Fruit fly (Drosophila melanogaster) whole organism, embryonic: Measurements from ENCODE around the gene qless.
A peak's percentile ranks its signal among the peaks of the same experiment; 100 is the strongest.

Experiments used
- B-H2 ChIP-seq: fragments of 200-800 bp; sonication (Bioruptor generic); optimal IDR thresholded peaks from 2 replicates; lab custom pipeline; 2018; ENCODE audit warnings: missing biosample characterization, mild to moderate bottlenecking, missing genetic modification characterization
- CG10366 ChIP-seq: fragments of 200-800 bp; sonication (Bioruptor generic); IDR thresholded peaks from 2 replicates; pipeline ENCODE4 v1.3.6; 2022; ENCODE audit warnings: missing biosample characterization, missing genetic modification characterization
- CG12219 ChIP-seq: fragments of 200-800 bp; sonication (Bioruptor generic); optimal IDR thresholded peaks from 3 replicates; lab custom pipeline; 2018; ENCODE audit warnings: missing biosample characterization, mild to moderate bottlenecking, missing genetic modification characterization
- CG15011 ChIP-seq: fragments of 200-800 bp; sonication (Bioruptor generic); optimal IDR thresholded peaks from 3 replicates; lab custom pipeline; 2018; ENCODE audit warnings: missing biosample characterization, mild to moderate bottlenecking, missing genetic modification characterization
- CG1832 ChIP-seq: fragments of 200-800 bp; sonication (Bioruptor generic); optimal IDR thresholded peaks from 2 replicates; lab custom pipeline; 2017; ENCODE audit warnings: missing biosample characterization, mild to moderate bottlenecking, missing genetic modification characterization, inconsistent platforms
- CG3065 ChIP-seq: fragments of 200-800 bp; sonication (Bioruptor generic); optimal IDR thresholded peaks from 2 replicates; lab custom pipeline; 2016; ENCODE audit warnings: missing biosample characterization, missing genetic modification characterization
- CG32772 ChIP-seq: fragments of 200-800 bp; sonication (Bioruptor generic); IDR thresholded peaks from 2 replicates; pipeline ENCODE4 v1.3.6; 2022; ENCODE audit warnings: missing biosample characterization, missing genetic modification characterization
- CG33213 ChIP-seq: fragments of 200-800 bp; sonication (Bioruptor generic); optimal IDR thresholded peaks from 3 replicates; lab custom pipeline; 2016; ENCODE audit warnings: missing biosample characterization, missing genetic modification characterization
- CG34224 ChIP-seq: fragments of 200-800 bp; sonication (Bioruptor generic); IDR thresholded peaks from 3 replicates; pipeline ENCODE4 v1.3.6; 2022; ENCODE audit warnings: missing biosample characterization, missing genetic modification characterization; ENCODE audit not compliant: partially characterized antibody
- CG34376 ChIP-seq: fragments of 200-800 bp; sonication (Bioruptor generic); optimal IDR thresholded peaks from 2 replicates; lab custom pipeline; 2018; ENCODE audit warnings: missing biosample characterization, mild to moderate bottlenecking, missing genetic modification characterization
- CG4404 ChIP-seq: fragments of 200-800 bp; sonication (Bioruptor generic); IDR thresholded peaks from 2 replicates; pipeline ENCODE4 v1.3.6; 2022; ENCODE audit warnings: missing biosample characterization, missing genetic modification characterization
- CG7987 ChIP-seq: fragments of 200-800 bp; sonication (Bioruptor generic); optimal IDR thresholded peaks from 2 replicates; lab custom pipeline; 2018; ENCODE audit warnings: missing biosample characterization, mild to moderate bottlenecking, missing genetic modification characterization, moderate library complexity
- CG8290 ChIP-seq, 3 experiments: fragments of 200-800 bp; sonication (Bioruptor generic); optimal IDR thresholded peaks; 2 replicates each; lab custom pipeline; 2016 to 2019; ENCODE audit warnings: missing biosample characterization in 3 of 3, missing genetic modification characterization in 3 of 3, mild to moderate bottlenecking in 2 of 3, moderate library complexity in 1 of 3
- CG8359 ChIP-seq: fragments of 200-800 bp; sonication (Bioruptor generic); optimal IDR thresholded peaks from 2 replicates; lab custom pipeline; 2017; ENCODE audit warnings: missing biosample characterization, mild to moderate bottlenecking, missing genetic modification characterization, borderline replicate concordance
- CG9609 ChIP-seq: fragments of 200-800 bp; sonication (Bioruptor generic); optimal IDR thresholded peaks from 3 replicates; lab custom pipeline; 2016; ENCODE audit warnings: missing biosample characterization, missing genetic modification characterization
- Dll ChIP-seq: fragments of 200-800 bp; sonication (Bioruptor generic); IDR thresholded peaks from 4 replicates; pipeline ENCODE4 v1.3.6; 2022; ENCODE audit warnings: missing biosample characterization, missing genetic modification characterization; ENCODE audit not compliant: partially characterized antibody
- GATAe ChIP-seq: fragments of 200-800 bp; sonication (Bioruptor generic); conservative IDR thresholded peaks from 2 replicates; pipeline ENCODE4 v1.3.6; 2022; ENCODE audit warnings: missing biosample characterization, missing genetic modification characterization
- H15 ChIP-seq: fragments of 200-800 bp; sonication (Bioruptor generic); IDR thresholded peaks from 3 replicates; pipeline ENCODE4 v1.3.6; 2022; ENCODE audit warnings: missing biosample characterization, missing genetic modification characterization
- HLH4C ChIP-seq: fragments of 200-800 bp; sonication (Bioruptor generic); IDR thresholded peaks from 3 replicates; pipeline ENCODE4 v1.3.6; 2022; ENCODE audit warnings: missing biosample characterization, missing genetic modification characterization; ENCODE audit not compliant: partially characterized antibody
- Hmx ChIP-seq: fragments of 200-800 bp; sonication (Bioruptor generic); optimal IDR thresholded peaks from 2 replicates; lab custom pipeline; 2016; ENCODE audit warnings: missing biosample characterization, missing genetic modification characterization
- Med ChIP-seq: fragments of 200-800 bp; sonication (Bioruptor generic); peaks from one replicate; lab custom pipeline; 2016; ENCODE audit warnings: missing biosample characterization, missing genetic modification characterization, mild to moderate bottlenecking, inconsistent platforms, moderate library complexity
- NC2β ChIP-seq: fragments of 200-800 bp; sonication (Bioruptor generic); optimal IDR thresholded peaks from 2 replicates; lab custom pipeline; 2016; ENCODE audit warnings: missing biosample characterization, missing genetic modification characterization
- Pdp1 ChIP-seq, 2 experiments: fragments of 200-800 bp; sonication (Bioruptor generic); optimal IDR thresholded peaks; 3 replicates each; lab custom pipeline; 2016; ENCODE audit warnings: missing biosample characterization in 2 of 2, missing genetic modification characterization in 2 of 2, mild to moderate bottlenecking in 1 of 2, moderate library complexity in 1 of 2
- Usf ChIP-seq: fragments of 200-800 bp; sonication (Bioruptor generic); optimal IDR thresholded peaks from 2 replicates; lab custom pipeline; 2017; ENCODE audit warnings: missing genotype, missing biosample characterization, missing genetic modification characterization
- Xbp1 ChIP-seq: fragments of 200-800 bp; sonication (Bioruptor generic); optimal IDR thresholded peaks from 3 replicates; lab custom pipeline; 2016; ENCODE audit warnings: missing biosample characterization, mild to moderate bottlenecking, missing genetic modification characterization
- abd-A ChIP-seq: fragments of 200-800 bp; sonication (Bioruptor generic); optimal IDR thresholded peaks from 3 replicates; lab custom pipeline; 2019; ENCODE audit warnings: missing biosample characterization, mild to moderate bottlenecking, missing genetic modification characterization, moderate library complexity
- ac ChIP-seq: fragments of 200-800 bp; sonication (Bioruptor generic); optimal IDR thresholded peaks from 3 replicates; lab custom pipeline; 2017; ENCODE audit warnings: missing biosample characterization, mild to moderate bottlenecking, missing genetic modification characterization
- bowl ChIP-seq: fragments of 200-800 bp; sonication (Bioruptor generic); IDR thresholded peaks from 2 replicates; pipeline ENCODE4 v1.3.6; 2022; ENCODE audit warnings: missing biosample characterization, missing genetic modification characterization
- corto ChIP-seq: fragments of 200-800 bp; sonication (Bioruptor generic); optimal IDR thresholded peaks from 2 replicates; lab custom pipeline; 2016; ENCODE audit warnings: missing biosample characterization, mild to moderate bottlenecking, missing genetic modification characterization, moderate library complexity
- crol ChIP-seq: fragments of 200-800 bp; sonication (Bioruptor generic); IDR thresholded peaks from 2 replicates; pipeline ENCODE4 v1.3.6; 2022; ENCODE audit warnings: missing biosample characterization, missing genetic modification characterization
- cwo ChIP-seq: fragments of 200-800 bp; sonication (Bioruptor generic); optimal IDR thresholded peaks from 3 replicates; lab custom pipeline; 2017; ENCODE audit warnings: missing biosample characterization, missing genetic modification characterization, mild to moderate bottlenecking, moderate library complexity, missing genetic modification reagents
- dan ChIP-seq: fragments of 200-800 bp; sonication (Bioruptor generic); IDR thresholded peaks from 2 replicates; pipeline ENCODE4 v1.3.6; 2022; ENCODE audit warnings: missing biosample characterization, missing genetic modification characterization
- exex ChIP-seq: fragments of 200-800 bp; sonication (Bioruptor generic); optimal IDR thresholded peaks from 4 replicates; lab custom pipeline; 2018; ENCODE audit warnings: missing biosample characterization, mild to moderate bottlenecking, missing genetic modification characterization, moderate library complexity
- fu2 ChIP-seq: fragments of 200-800 bp; sonication (Bioruptor generic); optimal IDR thresholded peaks from 2 replicates; lab custom pipeline; 2016; ENCODE audit warnings: missing biosample characterization, missing genetic modification characterization
- kah ChIP-seq: fragments of 200-800 bp; sonication (Bioruptor generic); optimal IDR thresholded peaks from 2 replicates; lab custom pipeline; 2018; ENCODE audit warnings: missing biosample characterization, mild to moderate bottlenecking, missing genetic modification characterization
- ken ChIP-seq: fragments of 200-800 bp; sonication (Bioruptor generic); IDR thresholded peaks from 3 replicates; pipeline ENCODE4 v1.3.6; 2022; ENCODE audit warnings: missing biosample characterization, missing genetic modification characterization
- knrl ChIP-seq: fragments of 200-800 bp; sonication (Bioruptor generic); IDR thresholded peaks from 3 replicates; pipeline ENCODE4 v1.3.6; 2022; ENCODE audit warnings: missing biosample characterization, missing genetic modification characterization; ENCODE audit not compliant: partially characterized antibody
- luna ChIP-seq: fragments of 200-800 bp; sonication (Bioruptor generic); optimal IDR thresholded peaks from 2 replicates; lab custom pipeline; 2016; ENCODE audit warnings: missing biosample characterization, missing genetic modification characterization
- mirr ChIP-seq: fragments of 200-800 bp; sonication (Bioruptor generic); optimal IDR thresholded peaks from 3 replicates; lab custom pipeline; 2018; ENCODE audit warnings: missing biosample characterization, mild to moderate bottlenecking, missing genetic modification characterization
- nmo ChIP-seq: fragments of 200-800 bp; sonication (Bioruptor generic); optimal IDR thresholded peaks from 2 replicates; lab custom pipeline; 2018; ENCODE audit warnings: missing biosample characterization, mild to moderate bottlenecking, missing genetic modification characterization, moderate library complexity
- nom ChIP-seq: fragments of 200-800 bp; sonication (Bioruptor generic); optimal IDR thresholded peaks from 2 replicates; lab custom pipeline; 2017; ENCODE audit warnings: missing biosample characterization, missing genetic modification characterization, mild to moderate bottlenecking, moderate library complexity, missing genetic modification reagents
- phol ChIP-seq: fragments of 200-800 bp; sonication (Bioruptor generic); optimal IDR thresholded peaks from 3 replicates; lab custom pipeline; 2018; ENCODE audit warnings: missing biosample characterization, mild to moderate bottlenecking, missing genetic modification characterization, moderate library complexity
- sim ChIP-seq: fragments of 200-800 bp; sonication (Bioruptor generic); IDR thresholded peaks from 2 replicates; pipeline ENCODE4 v1.3.6; 2022; ENCODE audit warnings: missing biosample characterization, missing genetic modification characterization
- ssp ChIP-seq: fragments of 200-800 bp; sonication (Bioruptor generic); IDR thresholded peaks from 2 replicates; pipeline ENCODE4 v1.3.6; 2022; ENCODE audit warnings: missing biosample characterization, missing genetic modification characterization
- twi ChIP-seq: fragments of 200-800 bp; optimal IDR thresholded peaks from 2 replicates; lab custom pipeline; 2019; ENCODE audit warnings: missing biosample characterization, mild to moderate bottlenecking, missing genetic modification characterization, moderate library complexity
- wor ChIP-seq: fragments of 200-800 bp; sonication (Bioruptor generic); IDR thresholded peaks from 2 replicates; pipeline ENCODE4 v1.3.6; 2022; ENCODE audit warnings: missing biosample characterization, missing genetic modification characterization
- zen ChIP-seq: fragments of 200-800 bp; sonication (Bioruptor generic); optimal IDR thresholded peaks from 3 replicates; lab custom pipeline; 2018; ENCODE audit warnings: missing biosample characterization, mild to moderate bottlenecking, missing genetic modification characterization, moderate library complexity

The qless gene

DNA sequence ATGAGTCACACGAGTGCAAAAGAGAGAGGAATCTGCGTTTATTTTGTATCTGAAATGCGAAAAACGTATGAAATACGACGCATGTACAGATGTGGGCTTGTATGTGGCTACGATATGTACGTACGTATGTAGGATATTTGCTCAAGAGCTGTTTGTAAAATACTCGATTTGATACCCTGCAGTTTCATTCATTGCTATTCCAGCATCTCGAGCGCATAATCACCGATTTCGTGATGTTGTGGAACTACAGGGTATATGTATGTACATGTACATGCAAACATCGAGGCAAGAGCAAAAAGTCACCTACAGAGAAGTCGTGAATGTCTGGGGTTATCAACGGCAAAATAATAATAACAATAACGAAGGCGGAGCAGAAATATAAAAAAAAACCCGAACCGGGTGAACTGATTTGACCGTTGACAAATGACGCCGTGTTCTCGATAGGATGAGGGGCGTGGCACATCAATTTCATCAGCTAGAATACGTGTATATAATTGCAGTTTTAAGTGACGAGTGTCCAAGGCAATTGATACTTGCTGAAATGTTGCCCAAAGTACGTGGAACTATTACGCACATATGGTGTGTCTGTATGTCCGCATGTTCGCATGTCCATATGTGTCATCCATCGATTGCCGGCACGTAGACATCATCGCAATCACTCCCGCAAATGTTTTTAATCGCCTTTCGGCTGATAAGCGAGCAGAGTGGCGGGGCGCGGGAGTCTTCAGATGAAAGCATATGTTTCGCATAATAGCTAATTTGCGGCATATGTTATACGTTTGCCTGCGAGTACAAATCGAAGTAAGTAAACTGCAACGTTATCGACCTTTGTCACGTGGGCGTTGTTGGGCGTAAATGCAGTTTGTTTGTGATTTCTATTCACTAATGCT, 28.2 kb downstream of the qless start (continued):
- TF ChIP-seq Med (GFP tag; lab: Kevin White, UChicago) (peak; percentile 62), phol (tag; lab: Kevin White, UChicago) (no peak), fu2 (GFP tag; lab: Kevin White, UChicago) (no peak), zen (no peak), crol (GFP tag; lab: Robert Waterston, UW) (peak; percentile 58), kah (GFP tag; lab: Kevin White, UChicago) (no peak), B-H2 (no peak), CG12219 (no peak), H15 (GFP tag; lab: Robert Waterston, UW) (no peak), luna (GFP tag; lab: Kevin White, UChicago) (no peak), CG8359 (GFP tag; lab: Kevin White, UChicago) (no peak), Usf (no peak), CG32772 (GFP tag; lab: Robert Waterston, UW) (no peak), CG7987 (GFP tag; lab: Kevin White, UChicago) (no peak), GATAe (no peak; the same call in 1 of the 2 replicates), cwo (no peak), CG8290 (GFP tag; optimal IDR thresholded peaks at IDR 0.05; lab: Kevin White, UChicago) (no peak), CG8290 (tag; optimal IDR thresholded peaks at IDR 0.05; lab: Kevin White, UChicago) (no peak), Dll (0 out of 4 replicates have a peak, but pooled peaks have one; percentile 1), bowl (GFP tag; lab: Robert Waterston, UW) (no peak), dan (GFP tag; lab: Robert Waterston, UW) (no peak), CG10366 (GFP tag; lab: Robert Waterston, UW) (no peak), Xbp1 (GFP tag; lab: Kevin White, UChicago) (no peak), nom (GFP tag; lab: Kevin White, UChicago) (no peak), abd-A (tag; lab: Kevin White, UChicago) (no peak), ken (GFP tag; lab: Robert Waterston, UW) (no peak), Pdp1 (GFP tag; optimal IDR thresholded peaks at IDR 0.05; lab: Kevin White, UChicago) (peak in 1 of 2 experiments; percentile 22), HLH4C (GFP tag; lab: Robert Waterston, UW) (no peak), Hmx (GFP tag; lab: Kevin White, UChicago) (no peak), knrl (GFP tag; lab: Robert Waterston, UW) (no peak), CG3065 (GFP tag; lab: Kevin White, UChicago) (no peak), NC2β (GFP tag; lab: Kevin White, UChicago) (no peak), CG9609 (GFP tag; lab: Kevin White, UChicago) (no peak), CG34376 (GFP tag; lab: Kevin White, UChicago) (peak; percentile 41), CG33213 (no peak), sim (GFP tag; lab: Robert Waterston, UW) (no peak), CG34224 (GFP tag; lab: Robert Waterston, UW) (no peak), mirr (GFP tag; lab: Kevin White, UChicago) (peak; percentile 19), CG4404 (GFP tag; lab: Robert Waterston, UW) (no peak), nmo (GFP tag; lab: Kevin White, UChicago) (no peak), twi (tag; lab: Kevin White, UChicago) (peak; percentile 49), ac (GFP tag; lab: Kevin White, UChicago) (no peak), wor (GFP tag; lab: Robert Waterston, UW) (no peak), ssp (no peak), corto (GFP tag; lab: Kevin White, UChicago) (no peak), CG15011 (no peak), exex (tag; lab: Kevin White, UChicago) (peak; percentile 80), CG1832 (GFP tag; lab: Kevin White, UChicago) (no peak)
